Fruit fly (Drosophila melanogaster): Measurements from ENCODE around the gene CG31710.

- TF ChIP-seq CG7101 (tag; optimal IDR thresholded peaks at IDR 0.05) = no peak
- TF ChIP-seq CG1620 (GFP tag; optimal IDR thresholded peaks at IDR 0.05) = no peak
- no peak for TF ChIP-seq ovo (GFP tag; optimal IDR thresholded peaks at IDR 0.05)
Observed at dm6 chr2L:9691230-9691629, 14.5 kb downstream of the CG31710 start.

Measured in whole organism, adult.